Fruit fly (Drosophila melanogaster) whole organism, embryonic: ENCODE data around the gene CG18281.

Experiments
- CG10543 ChIP-seq: fragments of 200-800 bp; sonication (Bioruptor generic); optimal IDR thresholded peaks from 3 replicates; lab custom pipeline; 2017; ENCODE audit warnings: missing biosample characterization, mild to moderate bottlenecking, missing genetic modification characterization, moderate library complexity
- CG11247 ChIP-seq: fragments of 200-800 bp; sonication (Bioruptor generic); IDR thresholded peaks from 2 replicates; pipeline ENCODE4 v1.3.6; 2022; ENCODE audit warnings: missing biosample characterization, missing genetic modification characterization
- CG12219 ChIP-seq: fragments of 200-800 bp; sonication (Bioruptor generic); optimal IDR thresholded peaks from 3 replicates; lab custom pipeline; 2018; ENCODE audit warnings: missing biosample characterization, mild to moderate bottlenecking, missing genetic modification characterization
- CG12299 ChIP-seq: fragments of 200-800 bp; sonication (Bioruptor generic); optimal IDR thresholded peaks from 2 replicates; lab custom pipeline; 2018; ENCODE audit warnings: missing biosample characterization, mild to moderate bottlenecking, missing genetic modification characterization
- CG13894 ChIP-seq: fragments of 200-800 bp; sonication (Bioruptor generic); optimal IDR thresholded peaks from 3 replicates; lab custom pipeline; 2018; ENCODE audit warnings: missing biosample characterization, mild to moderate bottlenecking, missing genetic modification characterization, moderate library complexity
- CG14014 ChIP-seq: fragments of 200-800 bp; sonication (Bioruptor generic); IDR thresholded peaks from 2 replicates; pipeline ENCODE4 v1.3.6; 2022; ENCODE audit warnings: missing biosample characterization, missing genetic modification characterization
- CG1529 ChIP-seq: fragments of 200-800 bp; sonication (Bioruptor generic); optimal IDR thresholded peaks from 3 replicates; lab custom pipeline; 2018; ENCODE audit warnings: missing biosample characterization, missing genetic modification characterization
- CG15514 ChIP-seq: fragments of 200-800 bp; sonication (Bioruptor generic); optimal IDR thresholded peaks from 3 replicates; lab custom pipeline; 2017; ENCODE audit warnings: missing biosample characterization, missing genetic modification characterization, mild to moderate bottlenecking, moderate library complexity, missing genetic modification reagents
- CG1602 ChIP-seq: fragments of 200-800 bp; sonication (Bioruptor generic); optimal IDR thresholded peaks from 3 replicates; lab custom pipeline; 2016; ENCODE audit warnings: missing biosample characterization, missing genetic modification characterization
- CG17385 ChIP-seq: fragments of 200-800 bp; sonication (Bioruptor generic); optimal IDR thresholded peaks from 3 replicates; lab custom pipeline; 2018; ENCODE audit warnings: missing biosample characterization, mild to moderate bottlenecking, missing genetic modification characterization
- CG17802 ChIP-seq: fragments of 200-800 bp; sonication (Bioruptor generic); optimal IDR thresholded peaks from 2 replicates; lab custom pipeline; 2018; ENCODE audit warnings: missing biosample characterization, mild to moderate bottlenecking, missing genetic modification characterization, moderate library complexity
- CG2116 ChIP-seq: fragments of 200-800 bp; sonication (Bioruptor generic); optimal IDR thresholded peaks from 3 replicates; lab custom pipeline; 2018; ENCODE audit warnings: missing biosample characterization, mild to moderate bottlenecking, missing genetic modification characterization
- CG31388 ChIP-seq: fragments of 200-800 bp; sonication (Bioruptor generic); optimal IDR thresholded peaks from 2 replicates; lab custom pipeline; 2016; ENCODE audit warnings: missing biosample characterization, missing genetic modification characterization
- CG3726 ChIP-seq: fragments of 200-800 bp; sonication (Bioruptor generic); IDR thresholded peaks from 3 replicates; pipeline ENCODE4, ENCODE4 v1.3.6; 2022; ENCODE audit warnings: missing biosample characterization, missing genetic modification characterization
- CG3838 ChIP-seq: fragments of 200-800 bp; sonication (Bioruptor generic); optimal IDR thresholded peaks from 3 replicates; lab custom pipeline; 2016; ENCODE audit warnings: missing biosample characterization, missing genetic modification characterization
- CG4282 ChIP-seq: fragments of 200-800 bp; sonication (Bioruptor generic); optimal IDR thresholded peaks from 2 replicates; lab custom pipeline; 2016; ENCODE audit warnings: missing biosample characterization, missing genetic modification characterization
- CG7963 ChIP-seq: fragments of 200-800 bp; sonication (Bioruptor generic); IDR thresholded peaks from 3 replicates; pipeline ENCODE4 v1.3.6; 2022; ENCODE audit warnings: missing biosample characterization, missing genetic modification characterization; ENCODE audit not compliant: partially characterized antibody
- CG8924 ChIP-seq: fragments of 200-800 bp; optimal IDR thresholded peaks from 3 replicates; lab custom pipeline; 2019; ENCODE audit warnings: missing biosample characterization, mild to moderate bottlenecking, missing genetic modification characterization, moderate library complexity
- CG9437 ChIP-seq: fragments of 200-800 bp; sonication (Bioruptor generic); optimal IDR thresholded peaks from 2 replicates; lab custom pipeline; 2018; ENCODE audit warnings: missing biosample characterization, mild to moderate bottlenecking, missing genetic modification characterization
- D ChIP-seq, 2 experiments: fragments of 200-800 bp in 1 of 2; fragments of >200 bp in 1 of 2; sonication (Bioruptor generic) in 1 of 2; optimal IDR thresholded peaks; 2 replicates in 1 of 2; 3 replicates in 1 of 2; lab custom pipeline; 2017; ENCODE audit warnings: mild to moderate bottlenecking in 1 of 2, missing biosample characterization in 1 of 2, missing genetic modification characterization in 1 of 2, missing genetic modification reagents in 1 of 2
- D19B ChIP-seq: fragments of 200-800 bp; sonication (Bioruptor generic); optimal IDR thresholded peaks from 2 replicates; lab custom pipeline; 2017; ENCODE audit warnings: missing biosample characterization, mild to moderate bottlenecking, missing genetic modification characterization
- Dek ChIP-seq: fragments of 200-800 bp; sonication (Bioruptor generic); optimal IDR thresholded peaks from 3 replicates; lab custom pipeline; 2019; ENCODE audit warnings: missing biosample characterization, mild to moderate bottlenecking, missing genetic modification characterization, moderate library complexity
- Doc3 ChIP-seq: fragments of 200-800 bp; sonication (Bioruptor generic); IDR thresholded peaks from 3 replicates; pipeline ENCODE4 v1.3.6; 2022; ENCODE audit warnings: missing biosample characterization, missing genetic modification characterization; ENCODE audit not compliant: partially characterized antibody
- Drgx ChIP-seq: fragments of 200-800 bp; sonication (Bioruptor generic); IDR thresholded peaks from 2 replicates; pipeline ENCODE4 v1.3.6; 2022; ENCODE audit warnings: missing biosample characterization, missing genetic modification characterization
- Fer1 ChIP-seq: fragments of 200-800 bp; sonication (Bioruptor generic); optimal IDR thresholded peaks from 2 replicates; lab custom pipeline; 2017; ENCODE audit warnings: missing biosample characterization, mild to moderate bottlenecking, missing genetic modification characterization
- Hsf ChIP-seq: fragments of 200-800 bp; sonication (Bioruptor generic); optimal IDR thresholded peaks from 3 replicates; lab custom pipeline; 2016; ENCODE audit warnings: missing biosample characterization, missing genetic modification characterization
- MTF-1 ChIP-seq: fragments of 200-800 bp; sonication (Bioruptor generic); optimal IDR thresholded peaks from 2 replicates; lab custom pipeline; 2018; ENCODE audit warnings: missing biosample characterization, mild to moderate bottlenecking, missing genetic modification characterization, borderline replicate concordance
- Med ChIP-seq: fragments of 200-800 bp; sonication (Bioruptor generic); peaks from one replicate; lab custom pipeline; 2016; ENCODE audit warnings: missing biosample characterization, missing genetic modification characterization, mild to moderate bottlenecking, inconsistent platforms, moderate library complexity
- Meics ChIP-seq: fragments of 200-800 bp; sonication (Bioruptor generic); optimal IDR thresholded peaks from 2 replicates; lab custom pipeline; 2017; ENCODE audit warnings: missing biosample characterization, mild to moderate bottlenecking, missing genetic modification characterization
- Opbp ChIP-seq: fragments of 200-800 bp; sonication (Bioruptor generic); IDR thresholded peaks from 3 replicates; pipeline ENCODE4 v1.3.6; 2022; ENCODE audit warnings: missing biosample characterization, missing genetic modification characterization; ENCODE audit not compliant: partially characterized antibody
- Optix ChIP-seq: fragments of 200-800 bp; sonication (Bioruptor generic); IDR thresholded peaks from 3 replicates; pipeline ENCODE4 v1.3.6; 2022; ENCODE audit warnings: missing biosample characterization, missing genetic modification characterization
- Stat92E ChIP-seq, 3 experiments: fragments of >200 bp in 2 of 3; fragments of 200-800 bp in 1 of 3; sonication (Bioruptor generic) in 1 of 3; optimal IDR thresholded peaks; 2 replicates each; lab custom pipeline; 2017 to 2019; ENCODE audit warnings: missing biosample characterization in 3 of 3, missing genetic modification characterization in 3 of 3, mild to moderate bottlenecking in 1 of 3, moderate library complexity in 1 of 3
- ash1 ChIP-seq: fragments of 200-800 bp; sonication (Bioruptor generic); optimal IDR thresholded peaks from 2 replicates; lab custom pipeline; 2018; ENCODE audit warnings: missing biosample characterization, mild to moderate bottlenecking, missing genetic modification characterization
- cas ChIP-seq: fragments of 200-800 bp; sonication (Bioruptor generic); IDR thresholded peaks from 2 replicates; pipeline ENCODE4 v1.3.6; 2022; ENCODE audit warnings: missing biosample characterization, missing genetic modification characterization
- chinmo ChIP-seq: fragments of 200-800 bp; sonication (Bioruptor generic); IDR thresholded peaks from 4 replicates; pipeline ENCODE4 v1.3.6; 2022; ENCODE audit warnings: missing biosample characterization, missing genetic modification characterization; ENCODE audit not compliant: partially characterized antibody
- crol ChIP-seq: fragments of 200-800 bp; sonication (Bioruptor generic); IDR thresholded peaks from 2 replicates; pipeline ENCODE4 v1.3.6; 2022; ENCODE audit warnings: missing biosample characterization, missing genetic modification characterization
- emc ChIP-seq: fragments of 200-800 bp; sonication (Bioruptor generic); optimal IDR thresholded peaks from 2 replicates; lab custom pipeline; 2016; ENCODE audit warnings: missing biosample characterization, missing genetic modification characterization
- ftz-f1 ChIP-seq: fragments of 200-800 bp; sonication (Bioruptor generic); optimal IDR thresholded peaks from 2 replicates; lab custom pipeline; 2016; ENCODE audit warnings: missing biosample characterization, missing genetic modification characterization
- kni ChIP-seq: fragments of 200-800 bp; sonication (Bioruptor generic); optimal IDR thresholded peaks from 3 replicates; lab custom pipeline; 2017; ENCODE audit warnings: mild to moderate bottlenecking, missing biosample characterization, missing genetic modification reagents, missing genetic modification characterization
- nerfin-1 ChIP-seq: fragments of 200-800 bp; sonication (Bioruptor generic); optimal IDR thresholded peaks from 3 replicates; lab custom pipeline; 2019; ENCODE audit warnings: missing biosample characterization, mild to moderate bottlenecking, missing genetic modification characterization, moderate library complexity
- odd ChIP-seq: fragments of 200-800 bp; sonication (Bioruptor generic); optimal IDR thresholded peaks from 2 replicates; lab custom pipeline; 2017; ENCODE audit warnings: missing biosample characterization, mild to moderate bottlenecking, missing genetic modification characterization
- org-1 ChIP-seq: fragments of 200-800 bp; sonication (Bioruptor generic); optimal IDR thresholded peaks from 2 replicates; lab custom pipeline; 2017; ENCODE audit warnings: missing biosample characterization, missing genetic modification characterization
- pum ChIP-seq: fragments of 200-800 bp; sonication (Bioruptor generic); optimal IDR thresholded peaks from 2 replicates; lab custom pipeline; 2016; ENCODE audit warnings: missing biosample characterization, missing genetic modification characterization
- sisA ChIP-seq: fragments of 200-800 bp; sonication (Bioruptor generic); IDR thresholded peaks from 2 replicates; pipeline ENCODE4 v1.3.6; 2022; ENCODE audit warnings: missing biosample characterization, missing genetic modification characterization
- slp2 ChIP-seq: fragments of 200-800 bp; sonication (Bioruptor generic); optimal IDR thresholded peaks from 2 replicates; lab custom pipeline; 2016; ENCODE audit warnings: missing biosample characterization, missing genetic modification characterization
- tin ChIP-seq: fragments of 200-800 bp; sonication (Bioruptor generic); optimal IDR thresholded peaks from 3 replicates; lab custom pipeline; 2016; ENCODE audit warnings: missing biosample characterization, missing genetic modification characterization
- toy ChIP-seq: fragments of 200-800 bp; sonication (Bioruptor generic); IDR thresholded peaks from 2 replicates; pipeline ENCODE4 v1.3.6; 2022; ENCODE audit warnings: missing biosample characterization, missing genetic modification characterization
- unc-4 ChIP-seq: fragments of 200-800 bp; sonication (Bioruptor generic); IDR thresholded peaks from 2 replicates; pipeline ENCODE4 v1.3.6; 2022; ENCODE audit warnings: missing biosample characterization, missing genetic modification characterization; ENCODE audit not compliant: partially characterized antibody

CG18281 gene

dm6 chr3L:20518805-20519503, 19.3 kb downstream of the CG18281 start, which contains the start of gene BNIP3 (continued):
- TF ChIP-seq unc-4 (GFP tag; lab: Robert Waterston, UW), result no peak
- no peak for TF ChIP-seq cas
- no peak for TF ChIP-seq CG3838
- no peak for TF ChIP-seq sisA (GFP tag; lab: Robert Waterston, UW)
- TF ChIP-seq Opbp (GFP tag; lab: Robert Waterston, UW), result peak; percentile 38; the same call in 2 of the 3 replicates
- no peak for TF ChIP-seq CG17802 (tag; lab: Kevin White, UChicago)
- peak; percentile 63 for TF ChIP-seq CG8924
- TF ChIP-seq CG7963 (GFP tag; lab: Robert Waterston, UW), result no peak
- no peak for TF ChIP-seq CG14014 (GFP tag; lab: Robert Waterston, UW)
- no peak for TF ChIP-seq CG4282 (GFP tag; lab: Kevin White, UChicago)
- peak; percentile 85; the same call in 2 of the 4 replicates for TF ChIP-seq chinmo (GFP tag; lab: Robert Waterston, UW)
- no peak for TF ChIP-seq org-1 (GFP tag; lab: Kevin White, UChicago)
- no peak for TF ChIP-seq Stat92E (GFP tag; optimal IDR thresholded peaks at IDR 0.05; lab: Kevin White, UChicago)
- TF ChIP-seq pum (GFP tag; lab: Kevin White, UChicago), result no peak
- peak; percentile 50 for TF ChIP-seq CG13894
- TF ChIP-seq Optix (GFP tag; lab: Robert Waterston, UW), result no peak
- peak; percentile 8 for TF ChIP-seq CG12299 (tag; lab: Kevin White, UChicago)
- TF ChIP-seq tin, result no peak
- no peak for TF ChIP-seq Hsf (GFP tag; lab: Kevin White, UChicago)
- TF ChIP-seq MTF-1 (GFP tag; lab: Kevin White, UChicago), result no peak
- TF ChIP-seq CG1529 (GFP tag; lab: Kevin White, UChicago), result no peak
- peak; percentile 51 for TF ChIP-seq Med (GFP tag; lab: Kevin White, UChicago)
- TF ChIP-seq Fer1 (GFP tag; lab: Kevin White, UChicago), result peak; percentile 6
- TF ChIP-seq CG3726 (GFP tag; lab: Robert Waterston, UW), result no peak
- no peak for TF ChIP-seq odd (GFP tag; lab: Kevin White, UChicago)
- no peak for TF ChIP-seq ash1 (GFP tag; lab: Kevin White, UChicago)
- no peak for TF ChIP-seq slp2 (GFP tag; lab: Kevin White, UChicago)
- TF ChIP-seq ftz-f1 (GFP tag; lab: Kevin White, UChicago), result no peak
- peak; percentile 44 for TF ChIP-seq D (optimal IDR thresholded peaks at IDR 0.05; lab: Kevin White, UChicago)
- TF ChIP-seq D (GFP tag; optimal IDR thresholded peaks at IDR 0.05; lab: Kevin White, UChicago), result no peak
- TF ChIP-seq D19B (GFP tag; lab: Kevin White, UChicago), result no peak
- no peak for TF ChIP-seq CG12219 (GFP tag; lab: Kevin White, UChicago)
- TF ChIP-seq Dek (tag; lab: Kevin White, UChicago), result no peak
- peak; percentile 30 for TF ChIP-seq CG15514 (GFP tag; lab: Kevin White, UChicago)
- peak; percentile 39 for TF ChIP-seq nerfin-1 (tag; lab: Kevin White, UChicago)
- no peak for TF ChIP-seq CG11247 (GFP tag; lab: Robert Waterston, UW)
- no peak for TF ChIP-seq Meics (GFP tag; lab: Kevin White, UChicago)
- TF ChIP-seq CG17385 (GFP tag; lab: Kevin White, UChicago), result no peak
- peak; percentile 5 for TF ChIP-seq kni (GFP tag; lab: Kevin White, UChicago)
- no peak for TF ChIP-seq CG9437 (GFP tag; lab: Kevin White, UChicago)
- TF ChIP-seq Doc3, result no peak
- no peak for TF ChIP-seq CG2116 (GFP tag; lab: Kevin White, UChicago)
- TF ChIP-seq toy (GFP tag; lab: Robert Waterston, UW), result no peak
- TF ChIP-seq CG1602 (GFP tag; lab: Kevin White, UChicago), result no peak
- no peak for TF ChIP-seq CG31388
- TF ChIP-seq CG10543 (GFP tag; lab: Kevin White, UChicago), result peak; percentile 68
- TF ChIP-seq Drgx (GFP tag; lab: Robert Waterston, UW), result 0 out of 2 replicates have a peak, but pooled peaks have one; percentile 2
- TF ChIP-seq emc (GFP tag; lab: Kevin White, UChicago), result no peak
- TF ChIP-seq crol, result no peak
